Fruit fly (Drosophila melanogaster) whole organism, embryonic: ENCODE results near the gene CG43702.

Experiments
- Atf6 ChIP-seq: fragments of 200-800 bp; sonication (Bioruptor generic); IDR thresholded peaks from 2 replicates; pipeline ENCODE4 v1.3.6; 2022; ENCODE audit warnings: missing biosample characterization, missing genetic modification characterization
- CG1233 ChIP-seq: fragments of 200-800 bp; sonication (Bioruptor generic); optimal IDR thresholded peaks from 4 replicates; lab custom pipeline; 2018; ENCODE audit warnings: missing biosample characterization, mild to moderate bottlenecking, missing genetic modification characterization
- CG13775 ChIP-seq: fragments of 200-800 bp; sonication (Bioruptor generic); optimal IDR thresholded peaks from 3 replicates; lab custom pipeline; 2017; ENCODE audit warnings: missing biosample characterization, mild to moderate bottlenecking, missing genetic modification characterization
- CG2116 ChIP-seq: fragments of 200-800 bp; sonication (Bioruptor generic); optimal IDR thresholded peaks from 3 replicates; lab custom pipeline; 2018; ENCODE audit warnings: missing biosample characterization, mild to moderate bottlenecking, missing genetic modification characterization
- CG2199 ChIP-seq: fragments of 200-800 bp; sonication (Bioruptor generic); IDR thresholded peaks from 3 replicates; pipeline ENCODE4 v1.3.6; 2022; ENCODE audit warnings: missing biosample characterization, missing genetic modification characterization
- CG2875 ChIP-seq: fragments of 200-800 bp; sonication (Bioruptor generic); optimal IDR thresholded peaks from 2 replicates; lab custom pipeline; 2017; ENCODE audit warnings: missing biosample characterization, mild to moderate bottlenecking, missing genetic modification characterization, missing genetic modification reagents
- CG31224 ChIP-seq: fragments of 200-800 bp; sonication (Bioruptor generic); IDR thresholded peaks from 2 replicates; pipeline ENCODE4 v1.3.6; 2022; ENCODE audit warnings: missing biosample characterization, missing genetic modification characterization
- CG31365 ChIP-seq: fragments of 200-800 bp; sonication (Bioruptor generic); optimal IDR thresholded peaks from 2 replicates; lab custom pipeline; 2018; ENCODE audit warnings: missing biosample characterization, mild to moderate bottlenecking, missing genetic modification characterization
- CG7372 ChIP-seq: fragments of 200-800 bp; sonication (Bioruptor generic); IDR thresholded peaks from 2 replicates; pipeline ENCODE4 v1.3.6; 2022; ENCODE audit warnings: missing biosample characterization, missing genetic modification characterization
- CG7745 ChIP-seq: fragments of 200-800 bp; sonication (Bioruptor generic); optimal IDR thresholded peaks from 2 replicates; lab custom pipeline; 2018; ENCODE audit warnings: missing biosample characterization, mild to moderate bottlenecking, missing genetic modification characterization, moderate library complexity
- CG7786 ChIP-seq: fragments of 200-800 bp; sonication (Bioruptor generic); optimal IDR thresholded peaks from 2 replicates; lab custom pipeline; 2016; ENCODE audit warnings: missing biosample characterization, missing genetic modification characterization
- CG7987 ChIP-seq: fragments of 200-800 bp; sonication (Bioruptor generic); optimal IDR thresholded peaks from 2 replicates; lab custom pipeline; 2018; ENCODE audit warnings: missing biosample characterization, mild to moderate bottlenecking, missing genetic modification characterization, moderate library complexity
- CG9437 ChIP-seq: fragments of 200-800 bp; sonication (Bioruptor generic); optimal IDR thresholded peaks from 2 replicates; lab custom pipeline; 2018; ENCODE audit warnings: missing biosample characterization, mild to moderate bottlenecking, missing genetic modification characterization
- CHES-1-like ChIP-seq: fragments of 200-800 bp; sonication (Bioruptor generic); optimal IDR thresholded peaks from 2 replicates; lab custom pipeline; 2016; ENCODE audit warnings: missing biosample characterization, missing genetic modification characterization
- CTCF ChIP-seq: fragments of 200-800 bp; sonication (Bioruptor generic); optimal IDR thresholded peaks from 2 replicates; lab custom pipeline; 2017; ENCODE audit warnings: missing biosample characterization, mild to moderate bottlenecking, missing genetic modification characterization, moderate library complexity
- Dbx ChIP-seq: fragments of 200-800 bp; sonication (Bioruptor generic); IDR thresholded peaks from 3 replicates; pipeline ENCODE4 v1.3.6; 2022; ENCODE audit warnings: missing biosample characterization, missing genetic modification characterization
- Fer2 ChIP-seq: fragments of 200-800 bp; sonication (Bioruptor generic); optimal IDR thresholded peaks from 2 replicates; lab custom pipeline; 2018; ENCODE audit warnings: missing biosample characterization, mild to moderate bottlenecking, missing genetic modification characterization, moderate library complexity
- H15 ChIP-seq: fragments of 200-800 bp; sonication (Bioruptor generic); IDR thresholded peaks from 3 replicates; pipeline ENCODE4 v1.3.6; 2022; ENCODE audit warnings: missing biosample characterization, missing genetic modification characterization
- HLH54F ChIP-seq: fragments of 200-800 bp; sonication (Bioruptor generic); optimal IDR thresholded peaks from 3 replicates; lab custom pipeline; 2016; ENCODE audit warnings: missing biosample characterization, missing genetic modification characterization
- Hr78 ChIP-seq, 2 experiments: fragments of 200-800 bp in 1 of 2; fragments of >200 bp in 1 of 2; sonication (Bioruptor generic) in 1 of 2; optimal IDR thresholded peaks; 2 replicates each; lab custom pipeline; 2017 to 2019; ENCODE audit warnings: missing biosample characterization in 2 of 2, missing genetic modification characterization in 2 of 2, mild to moderate bottlenecking in 1 of 2, moderate library complexity in 1 of 2
- Mad ChIP-seq: fragments of 200-800 bp; sonication (Bioruptor generic); optimal IDR thresholded peaks from 2 replicates; lab custom pipeline; 2016; ENCODE audit warnings: missing biosample characterization, missing genetic modification characterization
- Max ChIP-seq: fragments of 200-800 bp; sonication (Bioruptor generic); optimal IDR thresholded peaks from 2 replicates; lab custom pipeline; 2016; ENCODE audit warnings: missing biosample characterization, mild to moderate bottlenecking, missing genetic modification characterization
- Xbp1 ChIP-seq: fragments of 200-800 bp; sonication (Bioruptor generic); optimal IDR thresholded peaks from 3 replicates; lab custom pipeline; 2016; ENCODE audit warnings: missing biosample characterization, mild to moderate bottlenecking, missing genetic modification characterization
- abd-A ChIP-seq: fragments of 200-800 bp; sonication (Bioruptor generic); optimal IDR thresholded peaks from 3 replicates; lab custom pipeline; 2019; ENCODE audit warnings: missing biosample characterization, mild to moderate bottlenecking, missing genetic modification characterization, moderate library complexity
- al ChIP-seq: fragments of 200-800 bp; sonication (Bioruptor generic); IDR thresholded peaks from 2 replicates; pipeline ENCODE4 v1.3.6; 2022; ENCODE audit warnings: missing biosample characterization, missing genetic modification characterization
- cas ChIP-seq: fragments of 200-800 bp; sonication (Bioruptor generic); IDR thresholded peaks from 2 replicates; pipeline ENCODE4 v1.3.6; 2022; ENCODE audit warnings: missing biosample characterization, missing genetic modification characterization
- cato ChIP-seq: fragments of 200-800 bp; sonication (Bioruptor generic); optimal IDR thresholded peaks from 2 replicates; lab custom pipeline; 2016; ENCODE audit warnings: missing biosample characterization, missing genetic modification characterization, borderline replicate concordance
- crp ChIP-seq, 2 experiments: fragments of 200-800 bp; sonication (Bioruptor generic); optimal IDR thresholded peaks; 2 replicates in 1 of 2; 3 replicates in 1 of 2; lab custom pipeline; 2017; ENCODE audit warnings: missing biosample characterization in 2 of 2, missing genetic modification characterization in 2 of 2, mild to moderate bottlenecking in 1 of 2, moderate library complexity in 1 of 2
- dm ChIP-seq: fragments of 200-800 bp; sonication (Bioruptor generic); optimal IDR thresholded peaks from 3 replicates; lab custom pipeline; 2016; ENCODE audit warnings: missing biosample characterization, missing genetic modification characterization
- ems ChIP-seq: fragments of 200-800 bp; sonication (Bioruptor generic); optimal IDR thresholded peaks from 3 replicates; lab custom pipeline; 2016; ENCODE audit warnings: missing biosample characterization, missing genetic modification characterization
- ftz-f1 ChIP-seq: fragments of 200-800 bp; sonication (Bioruptor generic); optimal IDR thresholded peaks from 2 replicates; lab custom pipeline; 2016; ENCODE audit warnings: missing biosample characterization, missing genetic modification characterization
- gem ChIP-seq: fragments of 200-800 bp; sonication (Bioruptor generic); optimal IDR thresholded peaks from 2 replicates; lab custom pipeline; 2019; ENCODE audit warnings: missing biosample characterization, mild to moderate bottlenecking, missing genetic modification characterization, moderate library complexity
- grn ChIP-seq: fragments of 200-800 bp; sonication (Bioruptor generic); optimal IDR thresholded peaks from 3 replicates; lab custom pipeline; 2017; ENCODE audit warnings: missing biosample characterization, missing genetic modification characterization
- ham ChIP-seq: fragments of 200-800 bp; sonication (Bioruptor generic); IDR thresholded peaks from 2 replicates; pipeline ENCODE4 v1.3.6; 2022; ENCODE audit warnings: missing biosample characterization, missing genetic modification characterization
- hbn ChIP-seq: fragments of 200-800 bp; sonication (Bioruptor generic); IDR thresholded peaks from 2 replicates; pipeline ENCODE4 v1.3.6; 2022; ENCODE audit warnings: missing biosample characterization, missing genetic modification characterization; ENCODE audit not compliant: partially characterized antibody
- jigr1 ChIP-seq: fragments of 200-800 bp; sonication (Bioruptor generic); IDR thresholded peaks from 3 replicates; pipeline ENCODE4 v1.3.6; 2022; ENCODE audit warnings: missing biosample characterization, missing genetic modification characterization
- jing ChIP-seq: fragments of 200-800 bp; sonication (Bioruptor generic); optimal IDR thresholded peaks from 2 replicates; lab custom pipeline; 2018; ENCODE audit warnings: missing biosample characterization, mild to moderate bottlenecking, missing genetic modification characterization
- nerfin-1 ChIP-seq: fragments of 200-800 bp; sonication (Bioruptor generic); optimal IDR thresholded peaks from 3 replicates; lab custom pipeline; 2019; ENCODE audit warnings: missing biosample characterization, mild to moderate bottlenecking, missing genetic modification characterization, moderate library complexity
- odd ChIP-seq: fragments of 200-800 bp; sonication (Bioruptor generic); optimal IDR thresholded peaks from 2 replicates; lab custom pipeline; 2017; ENCODE audit warnings: missing biosample characterization, mild to moderate bottlenecking, missing genetic modification characterization
- org-1 ChIP-seq: fragments of 200-800 bp; sonication (Bioruptor generic); optimal IDR thresholded peaks from 2 replicates; lab custom pipeline; 2017; ENCODE audit warnings: missing biosample characterization, missing genetic modification characterization
- p53 ChIP-seq: fragments of 200-800 bp; sonication (Bioruptor generic); optimal IDR thresholded peaks from 2 replicates; lab custom pipeline; 2016; ENCODE audit warnings: missing biosample characterization, missing genetic modification characterization
- pnt ChIP-seq: fragments of 200-800 bp; sonication (Bioruptor generic); optimal IDR thresholded peaks from 3 replicates; lab custom pipeline; 2016; ENCODE audit warnings: missing biosample characterization, missing genetic modification characterization
- repo ChIP-seq: fragments of 200-800 bp; sonication (Bioruptor generic); optimal IDR thresholded peaks from 2 replicates; lab custom pipeline; 2016; ENCODE audit warnings: missing biosample characterization, missing genetic modification characterization
- rib ChIP-seq: fragments of 200-800 bp; sonication (Bioruptor generic); IDR thresholded peaks from 2 replicates; pipeline ENCODE4 v1.3.6; 2022; ENCODE audit warnings: missing biosample characterization, missing genetic modification characterization
- run ChIP-seq: fragments of 200-800 bp; sonication (Bioruptor generic); optimal IDR thresholded peaks from 3 replicates; lab custom pipeline; 2018; ENCODE audit warnings: missing biosample characterization, mild to moderate bottlenecking, missing genetic modification characterization
- schlank ChIP-seq: fragments of 200-800 bp; sonication (Bioruptor generic); optimal IDR thresholded peaks from 2 replicates; lab custom pipeline; 2018; ENCODE audit warnings: missing biosample characterization, mild to moderate bottlenecking, missing genetic modification characterization
- scrt ChIP-seq: fragments of 200-800 bp; sonication (Bioruptor generic); optimal IDR thresholded peaks from 2 replicates; lab custom pipeline; 2018; ENCODE audit warnings: missing biosample characterization, mild to moderate bottlenecking, missing genetic modification characterization, moderate library complexity
- sisA ChIP-seq: fragments of 200-800 bp; sonication (Bioruptor generic); IDR thresholded peaks from 2 replicates; pipeline ENCODE4 v1.3.6; 2022; ENCODE audit warnings: missing biosample characterization, missing genetic modification characterization
- sqz ChIP-seq: fragments of 200-800 bp; sonication (Bioruptor generic); optimal IDR thresholded peaks from 3 replicates; lab custom pipeline; 2018; ENCODE audit warnings: missing biosample characterization, mild to moderate bottlenecking, missing genetic modification characterization
- stc ChIP-seq: fragments of 200-800 bp; sonication (Bioruptor generic); IDR thresholded peaks from 2 replicates; pipeline ENCODE4 v1.3.6; 2022; ENCODE audit warnings: missing biosample characterization, missing genetic modification characterization
- tll ChIP-seq, 2 experiments: fragments of 200-800 bp in 1 of 2; fragments of >200 bp in 1 of 2; sonication (Bioruptor generic) in 1 of 2; optimal IDR thresholded peaks; 2 replicates each; lab custom pipeline; 2017 to 2019; ENCODE audit warnings: missing biosample characterization in 2 of 2, missing genetic modification characterization in 2 of 2, mild to moderate bottlenecking in 1 of 2, moderate library complexity in 1 of 2

CG43702 gene

dm6 chr3L:21347197-21347831, 48.8 kb downstream of the CG43702 start (continued):
- TF ChIP-seq CG31365 (tag; lab: Kevin White, UChicago) (no peak), schlank (tag; lab: Kevin White, UChicago) (no peak), CG1233 (GFP tag; lab: Kevin White, UChicago) (peak; percentile 3), CG7372 (no peak), run (no peak), org-1 (GFP tag; lab: Kevin White, UChicago) (peak; percentile 42), Dbx (GFP tag; lab: Robert Waterston, UW) (no peak), CG9437 (GFP tag; lab: Kevin White, UChicago) (peak; percentile 53), stc (GFP tag; lab: Robert Waterston, UW) (no peak), repo (GFP tag; lab: Kevin White, UChicago) (no peak), sqz (GFP tag; lab: Kevin White, UChicago) (no peak), CHES-1-like (no peak), al (GFP tag; lab: Robert Waterston, UW) (no peak), ftz-f1 (no peak), CG31224 (GFP tag; lab: Robert Waterston, UW) (no peak), CTCF (GFP tag; lab: Kevin White, UChicago) (no peak), Hr78 (GFP tag; optimal IDR thresholded peaks at IDR 0.05; lab: Kevin White, UChicago) (no peak), ham (no peak), cas (GFP tag; lab: Robert Waterston, UW) (no peak), H15 (GFP tag; lab: Robert Waterston, UW) (no peak), tll (GFP tag; optimal IDR thresholded peaks at IDR 0.05; lab: Kevin White, UChicago) (no peak), Max (GFP tag; lab: Kevin White, UChicago) (peak; percentile 13), crp (GFP tag; optimal IDR thresholded peaks at IDR 0.05; lab: Kevin White, UChicago) (peak in 1 of 2 experiments; percentile 5), CG7987 (no peak), cato (peak; percentile 29), sisA (GFP tag; lab: Robert Waterston, UW) (peak; percentile 44; the same call in 1 of the 2 replicates), Mad (GFP tag; lab: Kevin White, UChicago) (peak; percentile 29), Atf6 (GFP tag; lab: Robert Waterston, UW) (0 out of 2 replicates have a peak, but pooled peaks have one; percentile 8), pnt (GFP tag; lab: Kevin White, UChicago) (peak; percentile 38), Xbp1 (peak; percentile 68), p53 (GFP tag; lab: Kevin White, UChicago) (no peak), jigr1 (GFP tag; lab: Robert Waterston, UW) (no peak), CG7745 (tag; lab: Kevin White, UChicago) (no peak), nerfin-1 (tag; lab: Kevin White, UChicago) (no peak), ems (GFP tag; lab: Kevin White, UChicago) (peak; percentile 66), odd (GFP tag; lab: Kevin White, UChicago) (peak; percentile 16), gem (tag; lab: Kevin White, UChicago) (peak; percentile 32), CG2199 (GFP tag; lab: Robert Waterston, UW) (peak; percentile 25; the same call in 2 of the 3 replicates), dm (no peak), CG13775 (GFP tag; lab: Kevin White, UChicago) (peak; percentile 47), Fer2 (tag; lab: Kevin White, UChicago) (no peak), scrt (GFP tag; lab: Kevin White, UChicago) (no peak), CG2875 (GFP tag; lab: Kevin White, UChicago) (peak; percentile 2), rib (GFP tag; lab: Robert Waterston, UW) (no peak), CG7786 (no peak), HLH54F (GFP tag; lab: Kevin White, UChicago) (peak; percentile 18), jing (GFP tag; lab: Kevin White, UChicago) (no peak), CG2116 (GFP tag; lab: Kevin White, UChicago) (peak; percentile 27), abd-A (tag; lab: Kevin White, UChicago) (no peak), grn (GFP tag; lab: Kevin White, UChicago) (no peak), hbn (GFP tag; lab: Robert Waterston, UW) (no peak)
